Worm (Caenorhabditis elegans) whole organism, mixed stage, embryonic: ENCODE measurements around the gene dop-2.

Experiments
- M03D4.4 ChIP-seq: sonication (generic microtip); optimal IDR thresholded peaks from 2 replicates; lab custom pipeline; 2017; ENCODE audit warnings: mild to moderate bottlenecking, missing genetic modification characterization, missing compliant biosample characterization
- bed-3 ChIP-seq: fragments of 200-800 bp; sonication (Bioruptor generic); optimal IDR thresholded peaks from 3 replicates; lab custom pipeline; 2018; ENCODE audit warnings: mild to moderate bottlenecking, missing genetic modification characterization, moderate library complexity, missing compliant biosample characterization
- blmp-1 ChIP-seq: fragments of 150-350 bp; optimal IDR thresholded peaks from 2 replicates; lab custom pipeline; 2014; ENCODE audit warnings: missing biosample characterization, missing genetic modification characterization
- ceh-39 ChIP-seq: fragments of 150-350 bp; optimal IDR thresholded peaks from 2 replicates; lab custom pipeline; 2014; ENCODE audit warnings: missing biosample characterization, missing genetic modification characterization
- ceh-43 ChIP-seq: fragments of 200-800 bp; sonication (Bioruptor generic); optimal IDR thresholded peaks from 2 replicates; lab custom pipeline; 2018; ENCODE audit warnings: mild to moderate bottlenecking, missing genetic modification characterization, moderate library complexity, missing compliant biosample characterization
- ceh-83 ChIP-seq: fragments of 200-800 bp; sonication (Bioruptor generic); optimal IDR thresholded peaks from 2 replicates; lab custom pipeline; 2018; ENCODE audit warnings: mild to moderate bottlenecking, missing genetic modification characterization, missing compliant biosample characterization
- ces-1 ChIP-seq: fragments of 150-350 bp; optimal IDR thresholded peaks from 2 replicates; lab custom pipeline; 2014; ENCODE audit warnings: missing biosample characterization, missing genetic modification reagents, missing genetic modification characterization
- cnd-1 ChIP-seq: fragments of 200-800 bp; sonication (Bioruptor generic); optimal IDR thresholded peaks from 2 replicates; lab custom pipeline; 2018; ENCODE audit warnings: mild to moderate bottlenecking, missing genetic modification characterization, missing compliant biosample characterization
- drap-1 ChIP-seq: fragments of 200-800 bp; sonication (Bioruptor generic); optimal IDR thresholded peaks from 3 replicates; lab custom pipeline; 2018; ENCODE audit warnings: mild to moderate bottlenecking, missing genetic modification characterization, missing compliant biosample characterization
- elt-3 ChIP-seq: fragments of 150-350 bp; optimal IDR thresholded peaks from 2 replicates; lab custom pipeline; 2014; ENCODE audit warnings: missing biosample characterization, missing genetic modification characterization
- flh-1 ChIP-seq: fragments of 200-800 bp; sonication (Bioruptor generic); optimal IDR thresholded peaks from 2 replicates; lab custom pipeline; 2018; ENCODE audit warnings: mild to moderate bottlenecking, missing genetic modification characterization, moderate library complexity, missing compliant biosample characterization
- ham-2 ChIP-seq: fragments of 200-800 bp; sonication (Bioruptor generic); optimal IDR thresholded peaks from 2 replicates; lab custom pipeline; 2018; ENCODE audit warnings: mild to moderate bottlenecking, missing genetic modification characterization, missing compliant biosample characterization
- hlh-1 ChIP-seq: fragments of 150-350 bp; optimal IDR thresholded peaks from 2 replicates; lab custom pipeline; 2014; ENCODE audit warnings: missing biosample characterization, missing genetic modification reagents, missing genetic modification characterization
- lin-13 ChIP-seq: fragments of 150-350 bp; optimal IDR thresholded peaks from 2 replicates; lab custom pipeline; 2014; ENCODE audit warnings: missing biosample characterization, missing genetic modification characterization
- lin-32 ChIP-seq: fragments of 200-800 bp; sonication (Bioruptor generic); optimal IDR thresholded peaks from 2 replicates; lab custom pipeline; 2018; ENCODE audit warnings: mild to moderate bottlenecking, missing genetic modification characterization, missing compliant biosample characterization
- lsy-2 ChIP-seq: fragments of 150-350 bp; optimal IDR thresholded peaks from 2 replicates; lab custom pipeline; 2014; ENCODE audit warnings: missing biosample characterization, missing genetic modification characterization
- mab-5 ChIP-seq: fragments of 150-350 bp; optimal IDR thresholded peaks from 2 replicates; lab custom pipeline; 2014; ENCODE audit warnings: missing biosample characterization, missing genetic modification characterization
- mep-1 ChIP-seq: fragments of 150-350 bp; optimal IDR thresholded peaks from 2 replicates; lab custom pipeline; 2017; ENCODE audit warnings: missing biosample characterization, missing genetic modification reagents, missing genetic modification characterization, inconsistent platforms
- mls-2 ChIP-seq: sonication (generic microtip); optimal IDR thresholded peaks from 2 replicates; lab custom pipeline; 2016; ENCODE audit warnings: mild to moderate bottlenecking, missing genetic modification characterization, moderate library complexity, missing compliant biosample characterization
- nhr-12 ChIP-seq: fragments of 150-350 bp; optimal IDR thresholded peaks from 2 replicates; lab custom pipeline; 2014; ENCODE audit warnings: missing biosample characterization, missing genetic modification characterization
- nhr-2 ChIP-seq: fragments of 150-350 bp; optimal IDR thresholded peaks from 2 replicates; lab custom pipeline; 2014; ENCODE audit warnings: missing biosample characterization, missing genetic modification characterization
- nhr-237 ChIP-seq: fragments of 150-350 bp; optimal IDR thresholded peaks from 2 replicates; lab custom pipeline; 2014; ENCODE audit warnings: missing biosample characterization, missing genetic modification characterization
- nhr-28 ChIP-seq: fragments of 150-350 bp; optimal IDR thresholded peaks from 2 replicates; lab custom pipeline; 2014; ENCODE audit warnings: missing biosample characterization, missing genetic modification characterization
- nhr-76 ChIP-seq: sonication (generic microtip); optimal IDR thresholded peaks from 2 replicates; lab custom pipeline; 2017; ENCODE audit warnings: missing biosample characterization, missing genetic modification characterization
- pha-4 ChIP-seq: fragments of 150-350 bp; optimal IDR thresholded peaks from 2 replicates; lab custom pipeline; 2018; ENCODE audit warnings: missing biosample characterization, missing genetic modification reagents, missing genetic modification characterization
- sem-2 ChIP-seq: fragments of 200-800 bp; sonication (Bioruptor generic); optimal IDR thresholded peaks from 2 replicates; lab custom pipeline; 2018; ENCODE audit warnings: mild to moderate bottlenecking, missing genetic modification characterization, missing compliant biosample characterization
- snpc-4 ChIP-seq: fragments of 150-350 bp; optimal IDR thresholded peaks from 2 replicates; lab custom pipeline; 2014; ENCODE audit warnings: missing biosample characterization, missing genetic modification characterization
- sptf-1 ChIP-seq: sonication (generic microtip); optimal IDR thresholded peaks from 2 replicates; lab custom pipeline; 2017; ENCODE audit warnings: mild to moderate bottlenecking, missing genetic modification characterization, moderate library complexity, missing compliant biosample characterization
- unc-120 ChIP-seq: sonication (generic microtip); optimal IDR thresholded peaks from 2 replicates; lab custom pipeline; 2017; ENCODE audit warnings: missing genetic modification characterization, missing compliant biosample characterization; ENCODE audit not compliant: poor library complexity, severe bottlenecking
- unc-39 ChIP-seq: fragments of 150-350 bp; optimal IDR thresholded peaks from 2 replicates; lab custom pipeline; 2014; ENCODE audit warnings: missing biosample characterization, missing genetic modification characterization
- unc-62 ChIP-seq: fragments of 150-350 bp; optimal IDR thresholded peaks from 2 replicates; lab custom pipeline; 2014; ENCODE audit warnings: missing biosample characterization, missing genetic modification reagents, missing genetic modification characterization
- zip-8 ChIP-seq: fragments of 150-350 bp; optimal IDR thresholded peaks from 2 replicates; lab custom pipeline; 2014; ENCODE audit warnings: missing biosample characterization, missing genetic modification characterization
- ztf-11 ChIP-seq: fragments of 150-350 bp; optimal IDR thresholded peaks from 2 replicates; lab custom pipeline; 2014; ENCODE audit warnings: missing biosample characterization, missing genetic modification characterization

Gene dop-2

ce11 chrV:9571056-9571455 lies 37.3 kb upstream of the dop-2 start:
- TF ChIP-seq ceh-43 (GFP tag; lab: Kevin White, UChicago) (no peak), sptf-1 (no peak), ceh-39 (tag; lab: Kevin White, UChicago) (no peak), mab-5 (tag; lab: Kevin White, UChicago) (no peak), nhr-12 (tag; lab: Kevin White, UChicago) (no peak), unc-39 (tag; lab: Kevin White, UChicago) (no peak), ceh-83 (GFP tag; lab: Kevin White, UChicago) (no peak), M03D4.4 (tag; lab: Kevin White, UChicago) (no peak), zip-8 (tag; lab: Kevin White, UChicago) (no peak), elt-3 (tag; lab: Kevin White, UChicago) (no peak), ham-2 (no peak), pha-4 (no peak), lin-13 (tag; lab: Kevin White, UChicago) (no peak), unc-62 (GFP tag; lab: Kevin White, UChicago) (no peak), blmp-1 (tag; lab: Kevin White, UChicago) (no peak), flh-1 (no peak)

ce11 chrV:9571673-9572072 lies 36.7 kb upstream of the dop-2 start:
- TF ChIP-seq mls-2 (tag; lab: Kevin White, UChicago) = no peak
- TF ChIP-seq drap-1 = no peak
- TF ChIP-seq mab-5 (tag; lab: Kevin White, UChicago) = no peak
- TF ChIP-seq blmp-1 (tag; lab: Kevin White, UChicago) = no peak
- TF ChIP-seq, all 35 proteins: peak for 0

- TF ChIP-seq ceh-43 (GFP tag; lab: Kevin White, UChicago) (no peak), nhr-2 (tag; lab: Kevin White, UChicago) (no peak), mls-2 (tag; lab: Kevin White, UChicago) (no peak), ces-1 (GFP tag; lab: Kevin White, UChicago) (no peak), unc-120 (tag; lab: Kevin White, UChicago) (no peak), ceh-39 (tag; lab: Kevin White, UChicago) (no peak), drap-1 (no peak), mab-5 (tag; lab: Kevin White, UChicago) (no peak), lsy-2 (tag; lab: Kevin White, UChicago) (no peak)
Observed at ce11 chrV:9576991-9577390, 31.4 kb upstream of the dop-2 start, which contains the start of gene F25B3.2. Gene F25B3.2, plus strand, starts transcription at chrV:9577291.

ce11 chrV:9582594-9583322 lies 25.6 kb upstream of the dop-2 start, which contains the start of gene rtfo-1:
Gene rtfo-1, minus strand, starts transcription at chrV:9582644.
- peak; percentile 54 for TF ChIP-seq ham-2
- no peak for TF ChIP-seq unc-120 (tag; lab: Kevin White, UChicago)
- peak; percentile 57 for TF ChIP-seq ztf-11
- no peak for TF ChIP-seq snpc-4
- TF ChIP-seq mls-2 (tag; lab: Kevin White, UChicago) = peak; percentile 54
- TF ChIP-seq ces-1 (GFP tag; lab: Kevin White, UChicago) = peak; percentile 39
- peak; percentile 65 for TF ChIP-seq mep-1
- TF ChIP-seq M03D4.4 (tag; lab: Kevin White, UChicago) = peak; percentile 69
- TF ChIP-seq pha-4 = peak; percentile 24
- TF ChIP-seq nhr-237 (tag; lab: Kevin White, UChicago) = peak; percentile 6
- no peak for TF ChIP-seq unc-62 (GFP tag; lab: Kevin White, UChicago)
- TF ChIP-seq nhr-2 (tag; lab: Kevin White, UChicago) = no peak
- TF ChIP-seq sptf-1 = peak; percentile 85
- TF ChIP-seq cnd-1 (tag; lab: Kevin White, UChicago) = peak; percentile 61
- peak; percentile 58 for TF ChIP-seq drap-1
- TF ChIP-seq ceh-83 (GFP tag; lab: Kevin White, UChicago) = peak; percentile 58
- peak; percentile 65 for TF ChIP-seq hlh-1 (tag; lab: Kevin White, UChicago)
- TF ChIP-seq lsy-2 (tag; lab: Kevin White, UChicago) = peak; percentile 26
- TF ChIP-seq sem-2 = no peak
- no peak for TF ChIP-seq unc-39 (tag; lab: Kevin White, UChicago)
- peak; percentile 10 for TF ChIP-seq lin-32
- TF ChIP-seq lin-13 (tag; lab: Kevin White, UChicago) = peak; percentile 39
- TF ChIP-seq blmp-1 (tag; lab: Kevin White, UChicago) = peak; percentile 25
- TF ChIP-seq elt-3 (tag; lab: Kevin White, UChicago) = no peak
- TF ChIP-seq ceh-43 (GFP tag; lab: Kevin White, UChicago) = peak; percentile 72
- TF ChIP-seq nhr-12 (tag; lab: Kevin White, UChicago) = no peak
- peak; percentile 8 for TF ChIP-seq bed-3 (GFP tag; lab: Kevin White, UChicago)
- TF ChIP-seq nhr-28 (tag; lab: Kevin White, UChicago) = no peak
- TF ChIP-seq nhr-76 (tag; lab: Kevin White, UChicago) = peak; percentile 69
- TF ChIP-seq mab-5 (tag; lab: Kevin White, UChicago) = no peak
- TF ChIP-seq zip-8 (tag; lab: Kevin White, UChicago) = no peak
